Worm (Caenorhabditis elegans): ENCODE data around the gene lys-7.

DNA sequence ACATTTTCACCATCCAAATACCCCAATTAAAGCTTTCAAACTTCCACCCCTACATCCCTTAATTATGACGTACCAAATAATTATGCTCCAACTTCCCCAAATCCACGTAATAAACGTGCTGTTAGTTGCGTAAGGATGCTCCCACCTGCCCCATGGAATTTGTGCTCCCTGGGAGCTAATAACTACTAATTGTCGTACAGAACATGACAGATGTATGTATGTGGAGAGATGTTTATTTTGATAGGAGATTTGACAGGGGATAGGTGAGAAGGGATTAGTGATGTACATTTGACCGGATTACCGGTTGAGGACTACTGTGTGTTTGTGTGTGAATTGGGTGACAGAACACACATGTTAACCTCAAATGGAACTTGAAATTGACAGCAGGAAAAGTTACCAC, 32.6 kb downstream of the lys-7 start:
- no peak for TF ChIP-seq ceh-48 (tag; optimal IDR thresholded peaks at IDR 0.05)
- TF ChIP-seq pros-1 (tag; optimal IDR thresholded peaks at IDR 0.05), result no peak
- peak; percentile 8 for TF ChIP-seq tbx-2 (tag; optimal IDR thresholded peaks at IDR 0.05)
- TF ChIP-seq madf-2 (tag; optimal IDR thresholded peaks at IDR 0.05), result no peak
- no peak for TF ChIP-seq hlh-30 (tag; optimal IDR thresholded peaks at IDR 0.05; ENCODE audit: insufficient read depth)
